Worm (Caenorhabditis elegans) whole organism, L1 larva: ENCODE measurements around the gene appg-2.
A peak's percentile ranks its signal among the peaks of the same experiment; 100 is the strongest.

Source experiments
- C04F5.9 ChIP-seq: sonication (generic microtip); optimal IDR thresholded peaks from 2 replicates; lab custom pipeline; 2016; ENCODE audit warnings: missing genetic modification characterization, missing compliant biosample characterization
- C34B4.2 ChIP-seq: sonication (generic microtip); optimal IDR thresholded peaks from 2 replicates; lab custom pipeline; 2017; ENCODE audit warnings: mild to moderate bottlenecking, missing genetic modification characterization, missing compliant biosample characterization
- aha-1 ChIP-seq: fragments of 150-350 bp; optimal IDR thresholded peaks from 2 replicates; lab custom pipeline; 2014; ENCODE audit warnings: missing biosample characterization, missing genetic modification characterization
- alr-1 ChIP-seq: fragments of 200-800 bp; sonication (Bioruptor generic); optimal IDR thresholded peaks from 2 replicates; lab custom pipeline; 2018; ENCODE audit warnings: borderline replicate concordance, mild to moderate bottlenecking, missing genetic modification characterization, missing compliant biosample characterization
- aly-2 ChIP-seq: fragments of 150-350 bp; optimal IDR thresholded peaks from 2 replicates; lab custom pipeline; 2014; ENCODE audit warnings: missing biosample characterization, missing genetic modification characterization
- ama-1 ChIP-seq: fragments of 150-350 bp; optimal IDR thresholded peaks from 2 replicates; lab custom pipeline; 2014
- blmp-1 ChIP-seq: fragments of 150-350 bp; optimal IDR thresholded peaks from 2 replicates; lab custom pipeline; 2014; ENCODE audit warnings: missing biosample characterization, missing genetic modification characterization
- ceh-63 ChIP-seq: fragments of 200-800 bp; sonication (Bioruptor generic); optimal IDR thresholded peaks from 2 replicates; lab custom pipeline; 2018; ENCODE audit warnings: mild to moderate bottlenecking, missing genetic modification characterization, missing compliant biosample characterization
- ceh-8 ChIP-seq: fragments of 200-800 bp; sonication (Bioruptor generic); optimal IDR thresholded peaks from 2 replicates; lab custom pipeline; 2018; ENCODE audit warnings: mild to moderate bottlenecking, missing genetic modification characterization, moderate library complexity, missing compliant biosample characterization
- ceh-82 ChIP-seq, 3 experiments: fragments of 150-350 bp in 1 of 3; sonication (generic microtip) in 2 of 3; optimal IDR thresholded peaks; 2 replicates each; lab custom pipeline; 2014 to 2017; ENCODE audit warnings: missing biosample characterization in 3 of 3, missing genetic modification characterization in 3 of 3
- ceh-90 ChIP-seq: sonication (generic microtip); optimal IDR thresholded peaks from 2 replicates; lab custom pipeline; 2016; ENCODE audit warnings: missing genetic modification characterization, missing compliant biosample characterization
- ces-1 ChIP-seq: fragments of 150-350 bp; optimal IDR thresholded peaks from 2 replicates; lab custom pipeline; 2014; ENCODE audit warnings: missing biosample characterization, missing genetic modification reagents, missing genetic modification characterization
- dpl-1 ChIP-seq, 3 experiments: fragments of 150-350 bp in 2 of 3; sonication (generic microtip) in 1 of 3; optimal IDR thresholded peaks; 2 replicates each; lab custom pipeline; 2014 to 2017; ENCODE audit warnings: missing biosample characterization in 3 of 3, missing genetic modification characterization in 3 of 3, missing genetic modification reagents in 3 of 3
- efl-1 ChIP-seq, 4 experiments: fragments of 150-350 bp; optimal IDR thresholded peaks in 3 of 4; peaks in 1 of 4; 1 replicate in 1 of 4; 2 replicates in 3 of 4; lab custom pipeline; 2014; ENCODE audit warnings: missing biosample characterization in 2 of 4, missing genetic modification characterization in 2 of 4, missing genetic modification reagents in 2 of 4
- efl-3 ChIP-seq: fragments of 200-800 bp; sonication (Bioruptor generic); optimal IDR thresholded peaks from 2 replicates; lab custom pipeline; 2018; ENCODE audit warnings: mild to moderate bottlenecking, missing genetic modification characterization, missing compliant biosample characterization
- elt-2 ChIP-seq: sonication (generic microtip); optimal IDR thresholded peaks from 2 replicates; lab custom pipeline; 2016; ENCODE audit warnings: missing genetic modification characterization, mild to moderate bottlenecking, inconsistent platforms, missing compliant biosample characterization, missing genetic modification reagents
- elt-3 ChIP-seq, 6 experiments: fragments of 150-350 bp in 1 of 6; sonication (generic microtip); optimal IDR thresholded peaks; 2 replicates each; lab custom pipeline; 2017 to 2018; ENCODE audit warnings: missing biosample characterization in 6 of 6, missing genetic modification characterization in 6 of 6, inconsistent platforms in 1 of 6
- ets-5 ChIP-seq: fragments of 200-800 bp; sonication (Bioruptor generic); IDR thresholded peaks from 2 replicates; pipeline ENCODE4 v1.3.6; 2022; ENCODE audit warnings: missing genetic modification characterization, missing compliant biosample characterization
- fkh-8 ChIP-seq: sonication (generic microtip); optimal IDR thresholded peaks from 2 replicates; lab custom pipeline; 2016; ENCODE audit warnings: mild to moderate bottlenecking, missing genetic modification characterization, missing compliant biosample characterization
- hlh-17 ChIP-seq: fragments of 200-800 bp; sonication (Bioruptor generic); optimal IDR thresholded peaks from 2 replicates; lab custom pipeline; 2018; ENCODE audit warnings: missing genetic modification characterization, mild to moderate bottlenecking, missing compliant biosample characterization, moderate library complexity, borderline replicate concordance
- hpl-2 ChIP-seq: fragments of 150-350 bp; optimal IDR thresholded peaks from 2 replicates; lab custom pipeline; 2014; ENCODE audit warnings: missing biosample characterization, missing genetic modification reagents, missing genetic modification characterization
- irx-1 ChIP-seq: sonication (generic microtip); optimal IDR thresholded peaks from 2 replicates; lab custom pipeline; 2016; ENCODE audit warnings: missing genetic modification characterization, missing compliant biosample characterization
- jun-1 ChIP-seq: fragments of 150-350 bp; optimal IDR thresholded peaks from 2 replicates; lab custom pipeline; 2014; ENCODE audit warnings: missing biosample characterization, missing genetic modification reagents, missing genetic modification characterization
- lin-14 ChIP-seq: fragments of 200-800 bp; sonication (Bioruptor generic); optimal IDR thresholded peaks from 2 replicates; lab custom pipeline; 2018; ENCODE audit warnings: mild to moderate bottlenecking, missing genetic modification characterization, moderate library complexity, missing compliant biosample characterization
- lin-15B ChIP-seq: fragments of 150-350 bp; sonication (generic microtip); optimal IDR thresholded peaks from 3 replicates; lab custom pipeline; 2014; ENCODE audit warnings: missing biosample characterization, missing genetic modification characterization
- lin-39 ChIP-seq: fragments of 150-350 bp; optimal IDR thresholded peaks from 2 replicates; lab custom pipeline; 2014; ENCODE audit warnings: missing biosample characterization, missing genetic modification reagents, missing genetic modification characterization
- lir-3 ChIP-seq: sonication (generic microtip); optimal IDR thresholded peaks from 2 replicates; lab custom pipeline; 2016; ENCODE audit warnings: mild to moderate bottlenecking, missing genetic modification characterization, moderate library complexity, missing compliant biosample characterization; ENCODE audit not compliant: poor library complexity
- lsy-2 ChIP-seq, 2 experiments: fragments of 150-350 bp; optimal IDR thresholded peaks; 2 replicates each; lab custom pipeline; 2014; ENCODE audit warnings: missing biosample characterization in 2 of 2, missing genetic modification characterization in 2 of 2
- mab-9 ChIP-seq: fragments of 200-800 bp; sonication (Bioruptor generic); IDR thresholded peaks from 2 replicates; pipeline ENCODE4 v1.3.6; 2022; ENCODE audit warnings: missing genetic modification reagents, missing genetic modification characterization, missing compliant biosample characterization
- mdl-1 ChIP-seq, 2 experiments: fragments of 150-350 bp; optimal IDR thresholded peaks; 2 replicates each; lab custom pipeline; 2014 to 2017; ENCODE audit warnings: missing biosample characterization in 2 of 2, missing genetic modification characterization in 2 of 2, inconsistent platforms in 1 of 2
- mef-2 ChIP-seq: fragments of 150-350 bp; optimal IDR thresholded peaks from 2 replicates; lab custom pipeline; 2014; ENCODE audit warnings: missing biosample characterization, missing genetic modification characterization
- mep-1 ChIP-seq: fragments of 150-350 bp; optimal IDR thresholded peaks from 2 replicates; lab custom pipeline; 2014; ENCODE audit warnings: missing biosample characterization, missing genetic modification characterization
- nhr-11 ChIP-seq: fragments of 150-350 bp; optimal IDR thresholded peaks from 2 replicates; lab custom pipeline; 2014; ENCODE audit warnings: missing biosample characterization, missing genetic modification characterization
- nhr-20 ChIP-seq: sonication (generic microtip); optimal IDR thresholded peaks from 2 replicates; lab custom pipeline; 2016; ENCODE audit warnings: mild to moderate bottlenecking, missing genetic modification characterization, missing compliant biosample characterization
- nhr-28 ChIP-seq: fragments of 150-350 bp; optimal IDR thresholded peaks from 2 replicates; lab custom pipeline; 2014; ENCODE audit warnings: missing biosample characterization, missing genetic modification characterization
- nhr-47 ChIP-seq: sonication (generic microtip); optimal IDR thresholded peaks from 2 replicates; lab custom pipeline; 2016; ENCODE audit warnings: mild to moderate bottlenecking, missing genetic modification characterization, moderate library complexity, missing compliant biosample characterization
- nhr-76 ChIP-seq: sonication (generic microtip); optimal IDR thresholded peaks from 2 replicates; lab custom pipeline; 2017; ENCODE audit warnings: missing biosample characterization, missing genetic modification characterization
- nhr-77 ChIP-seq: fragments of 150-350 bp; optimal IDR thresholded peaks from 2 replicates; lab custom pipeline; 2014; ENCODE audit warnings: missing biosample characterization, missing genetic modification characterization
- nhr-85 ChIP-seq: sonication (generic microtip); peaks from one replicate; lab custom pipeline; 2016; ENCODE audit warnings: missing genetic modification characterization, inconsistent platforms, missing compliant biosample characterization
- nhr-90 ChIP-seq: sonication (generic microtip); optimal IDR thresholded peaks from 2 replicates; lab custom pipeline; 2016; ENCODE audit warnings: mild to moderate bottlenecking, missing genetic modification characterization, missing compliant biosample characterization; ENCODE audit not compliant: poor library complexity
- pax-3 ChIP-seq: fragments of 200-800 bp; sonication (Bioruptor generic); optimal IDR thresholded peaks from 2 replicates; lab custom pipeline; 2018; ENCODE audit warnings: mild to moderate bottlenecking, missing genetic modification characterization, moderate library complexity, missing compliant biosample characterization
- pqm-1 ChIP-seq: sonication (generic microtip); optimal IDR thresholded peaks from 3 replicates; lab custom pipeline; 2017; ENCODE audit warnings: missing biosample characterization, missing genetic modification characterization
- rnt-1 ChIP-seq: sonication (generic microtip); optimal IDR thresholded peaks from 2 replicates; lab custom pipeline; 2016; ENCODE audit warnings: mild to moderate bottlenecking, missing genetic modification characterization, moderate library complexity, missing compliant biosample characterization
- skn-1 ChIP-seq: fragments of 150-350 bp; optimal IDR thresholded peaks from 2 replicates; lab custom pipeline; 2014; ENCODE audit warnings: missing biosample characterization, missing genetic modification characterization
- snpc-4 ChIP-seq: fragments of 150-350 bp; optimal IDR thresholded peaks from 2 replicates; lab custom pipeline; 2014; ENCODE audit warnings: missing biosample characterization, missing genetic modification characterization
- snu-23 ChIP-seq: sonication (generic microtip); optimal IDR thresholded peaks from 2 replicates; lab custom pipeline; 2016; ENCODE audit warnings: missing genetic modification characterization, missing compliant biosample characterization
- swsn-7 ChIP-seq: sonication (generic microtip); optimal IDR thresholded peaks from 2 replicates; lab custom pipeline; 2016; ENCODE audit warnings: missing genetic modification characterization, missing compliant biosample characterization
- tbx-2 ChIP-seq: sonication (generic microtip); optimal IDR thresholded peaks from 2 replicates; lab custom pipeline; 2016; ENCODE audit warnings: missing genetic modification characterization, missing compliant biosample characterization
- unc-30 ChIP-seq: sonication (generic microtip); optimal IDR thresholded peaks from 2 replicates; lab custom pipeline; 2017; ENCODE audit warnings: missing biosample characterization, missing genetic modification characterization
- unc-98 ChIP-seq: fragments of 200-800 bp; sonication (Bioruptor generic); IDR thresholded peaks from 2 replicates; pipeline ENCODE4 v1.3.6; 2022; ENCODE audit warnings: missing genetic modification characterization, missing compliant biosample characterization
- vab-15 ChIP-seq: sonication (generic microtip); optimal IDR thresholded peaks from 2 replicates; lab custom pipeline; 2017; ENCODE audit warnings: missing genotype, mild to moderate bottlenecking, missing genetic modification characterization, missing compliant biosample characterization
- xbp-1 ChIP-seq: sonication (generic microtip); optimal IDR thresholded peaks from 2 replicates; lab custom pipeline; 2016; ENCODE audit warnings: missing genetic modification characterization, missing compliant biosample characterization
- zag-1 ChIP-seq: fragments of 150-350 bp; optimal IDR thresholded peaks from 2 replicates; lab custom pipeline; 2014; ENCODE audit warnings: missing biosample characterization, missing genetic modification characterization

Gene appg-2

ce11 chrII:8817225-8817624 is 16.3 kb downstream of the appg-2 start (continued):
- TF ChIP-seq nhr-90 (tag; lab: Kevin White, UChicago) (peak; percentile 51), nhr-20 (tag; lab: Kevin White, UChicago) (peak; percentile 46), efl-1 (optimal IDR thresholded peaks at IDR 0.05; lab: Kevin White, UChicago) (no peak), efl-1 (GFP tag; optimal IDR thresholded peaks at IDR 0.05 in 1 of 2; lab: Kevin White, UChicago) (peak in 1 of 2 experiments; percentile 49), vab-15 (no peak), mef-2 (tag; lab: Kevin White, UChicago) (no peak), nhr-77 (tag; lab: Kevin White, UChicago) (no peak), ets-5 (GFP tag; lab: Robert Waterston, UW) (no peak), mab-9 (GFP tag; lab: Robert Waterston, UW) (0 out of 2 replicates have a peak, but pooled peaks have one; percentile 10), ceh-90 (tag; lab: Kevin White, UChicago) (no peak), dpl-1 (GFP tag; optimal IDR thresholded peaks at IDR 0.05; lab: Kevin White, UChicago) (no peak), C04F5.9 (tag; lab: Kevin White, UChicago) (no peak), nhr-85 (tag; lab: Kevin White, UChicago) (peak; percentile 74), lin-39 (tag; lab: Kevin White, UChicago) (no peak), mdl-1 (tag; optimal IDR thresholded peaks at IDR 0.05; lab: Kevin White, UChicago) (no peak), blmp-1 (peak; percentile 32), jun-1 (tag; lab: Kevin White, UChicago) (no peak), fkh-8 (tag; lab: Kevin White, UChicago) (no peak), rnt-1 (tag; lab: Kevin White, UChicago) (no peak), hpl-2 (GFP tag; lab: Kevin White, UChicago) (peak; percentile 15), ceh-8 (GFP tag; lab: Kevin White, UChicago) (no peak), irx-1 (no peak), lsy-2 (tag; optimal IDR thresholded peaks at IDR 0.05; lab: Kevin White, UChicago) (peak in 1 of 2 experiments; percentile 24), ceh-82 (tag; optimal IDR thresholded peaks at IDR 0.05; lab: Kevin White, UChicago) (no peak), ces-1 (GFP tag; lab: Kevin White, UChicago) (no peak), pax-3 (no peak), swsn-7 (tag; lab: Kevin White, UChicago) (no peak), pqm-1 (tag; lab: Kevin White, UChicago) (no peak), hlh-17 (GFP tag; lab: Kevin White, UChicago) (no peak), elt-2 (tag; lab: Kevin White, UChicago) (no peak), snpc-4 (tag; lab: Kevin White, UChicago) (no peak), alr-1 (tag; lab: Kevin White, UChicago) (no peak), lin-14 (peak; percentile 25), lin-15B (no peak), skn-1 (no peak), xbp-1 (no peak), lir-3 (tag; lab: Kevin White, UChicago) (peak; percentile 14), aha-1 (tag; lab: Kevin White, UChicago) (no peak), nhr-76 (tag; lab: Kevin White, UChicago) (no peak), snu-23 (GFP tag; lab: Kevin White, UChicago) (peak; percentile 63), nhr-28 (no peak), unc-98 (GFP tag; lab: Robert Waterston, UW) (no peak), tbx-2 (tag; lab: Kevin White, UChicago) (no peak), aly-2 (no peak), ama-1 (lab: Kevin White, UChicago) (no peak), efl-3 (no peak), zag-1 (tag; lab: Kevin White, UChicago) (no peak), ceh-63 (GFP tag; lab: Kevin White, UChicago) (no peak), mep-1 (tag; lab: Kevin White, UChicago) (no peak), nhr-11 (tag; lab: Kevin White, UChicago) (no peak), nhr-47 (peak; percentile 36), elt-3 (tag; optimal IDR thresholded peaks at IDR 0.05; lab: Kevin White, UChicago) (peak in 2 of 6 experiments; percentile 39 to 66), unc-30 (no peak), C34B4.2 (tag; lab: Kevin White, UChicago) (no peak)
